Fruit fly (Drosophila melanogaster) whole organism, prepupa: ENCODE data around the gene CG5326.

ENCODE experiments used
- Blimp-1 ChIP-seq: fragments of 200-800 bp; sonication (Bioruptor generic); optimal IDR thresholded peaks from 3 replicates; lab custom pipeline; 2017; ENCODE audit warnings: missing biosample characterization, missing genetic modification characterization, mild to moderate bottlenecking, moderate library complexity, missing genetic modification reagents
- CG10631 ChIP-seq: fragments of 200-800 bp; sonication (Bioruptor generic); optimal IDR thresholded peaks from 2 replicates; lab custom pipeline; 2016; ENCODE audit warnings: missing biosample characterization, missing genetic modification characterization
- CG10669 ChIP-seq: fragments of 200-800 bp; sonication (Bioruptor generic); optimal IDR thresholded peaks from 3 replicates; lab custom pipeline; 2018; ENCODE audit warnings: missing biosample characterization, mild to moderate bottlenecking, missing genetic modification characterization, moderate library complexity
- CG11294 ChIP-seq: fragments of 200-800 bp; sonication (Bioruptor generic); IDR thresholded peaks from 2 replicates; pipeline ENCODE4 v1.3.6; 2022; ENCODE audit warnings: missing biosample characterization, missing genetic modification characterization
- CG1621 ChIP-seq: fragments of 200-800 bp; sonication (Bioruptor generic); optimal IDR thresholded peaks from 3 replicates; lab custom pipeline; 2018; ENCODE audit warnings: missing biosample characterization, mild to moderate bottlenecking, missing genetic modification characterization
- CG3032 ChIP-seq: fragments of 200-800 bp; optimal IDR thresholded peaks from 2 replicates; lab custom pipeline; 2019; ENCODE audit warnings: missing biosample characterization, mild to moderate bottlenecking, missing genetic modification characterization, moderate library complexity
- CG31627 ChIP-seq: fragments of 200-800 bp; sonication (Bioruptor generic); optimal IDR thresholded peaks from 3 replicates; lab custom pipeline; 2016; ENCODE audit warnings: missing biosample characterization, missing genetic modification characterization
- CG32006 ChIP-seq: fragments of 200-800 bp; sonication (Bioruptor generic); optimal IDR thresholded peaks from 3 replicates; lab custom pipeline; 2017; ENCODE audit warnings: missing biosample characterization, mild to moderate bottlenecking, missing genetic modification characterization
- CG34406 ChIP-seq: fragments of 200-800 bp; sonication (Bioruptor generic); optimal IDR thresholded peaks from 3 replicates; lab custom pipeline; 2016; ENCODE audit warnings: missing biosample characterization, missing genetic modification characterization
- CG3919 ChIP-seq: fragments of 200-800 bp; sonication (Bioruptor generic); optimal IDR thresholded peaks from 3 replicates; lab custom pipeline; 2016; ENCODE audit warnings: missing biosample characterization, missing genetic modification characterization
- CG4318 ChIP-seq: fragments of 200-800 bp; sonication (Bioruptor generic); optimal IDR thresholded peaks from 3 replicates; lab custom pipeline; 2017; ENCODE audit warnings: missing biosample characterization, mild to moderate bottlenecking, missing genetic modification characterization
- CG6792 ChIP-seq: fragments of 200-800 bp; sonication (Bioruptor generic); optimal IDR thresholded peaks from 3 replicates; lab custom pipeline; 2016; ENCODE audit warnings: missing biosample characterization, missing genetic modification characterization
- CG6854 ChIP-seq: fragments of 200-800 bp; sonication (Bioruptor generic); optimal IDR thresholded peaks from 2 replicates; lab custom pipeline; 2017; ENCODE audit warnings: missing biosample characterization, mild to moderate bottlenecking, missing genetic modification characterization
- CG7368 ChIP-seq: fragments of 200-800 bp; sonication (Bioruptor generic); optimal IDR thresholded peaks from 3 replicates; lab custom pipeline; 2016; ENCODE audit warnings: missing biosample characterization, missing genetic modification characterization
- CG8632 ChIP-seq: fragments of 200-800 bp; sonication (Bioruptor generic); optimal IDR thresholded peaks from 3 replicates; lab custom pipeline; 2016; ENCODE audit warnings: missing biosample characterization, missing genetic modification characterization
- Eip75B ChIP-seq: fragments of 200-800 bp; sonication (Bioruptor generic); optimal IDR thresholded peaks from 3 replicates; lab custom pipeline; 2016; ENCODE audit warnings: missing biosample characterization, missing genetic modification characterization
- Eip78C ChIP-seq: fragments of 200-800 bp; sonication (Bioruptor generic); peaks from one replicate; lab custom pipeline; 2016; ENCODE audit warnings: missing biosample characterization, missing genetic modification characterization
- Ets21C ChIP-seq: fragments of 200-800 bp; sonication (Bioruptor generic); optimal IDR thresholded peaks from 3 replicates; lab custom pipeline; 2016; ENCODE audit warnings: missing biosample characterization, missing genetic modification characterization
- Gug ChIP-seq: fragments of 200-800 bp; sonication (Bioruptor generic); IDR thresholded peaks from 2 replicates; pipeline ENCODE4 v1.3.6; 2022; ENCODE audit warnings: missing biosample characterization, missing genetic modification characterization
- Hr38 ChIP-seq: sonication (Bioruptor generic); optimal IDR thresholded peaks from 2 replicates; lab custom pipeline; 2016; ENCODE audit warnings: missing biosample characterization, missing genetic modification characterization
- Hr39 ChIP-seq: fragments of 200-800 bp; sonication (Bioruptor generic); optimal IDR thresholded peaks from 2 replicates; lab custom pipeline; 2016; ENCODE audit warnings: missing biosample characterization, missing genetic modification characterization
- Hr4 ChIP-seq: fragments of 200-800 bp; sonication (Bioruptor generic); optimal IDR thresholded peaks from 3 replicates; lab custom pipeline; 2016; ENCODE audit warnings: missing biosample characterization, missing genetic modification characterization
- Lpt ChIP-seq: fragments of 200-800 bp; sonication (Bioruptor generic); optimal IDR thresholded peaks from 3 replicates; lab custom pipeline; 2016; ENCODE audit warnings: missing biosample characterization, missing genetic modification characterization
- Met ChIP-seq: fragments of 200-800 bp; sonication (Bioruptor generic); optimal IDR thresholded peaks from 3 replicates; lab custom pipeline; 2016; ENCODE audit warnings: missing biosample characterization, missing genetic modification characterization
- OdsH ChIP-seq: fragments of 200-800 bp; sonication (Bioruptor generic); optimal IDR thresholded peaks from 3 replicates; lab custom pipeline; 2016; ENCODE audit warnings: missing biosample characterization, missing genetic modification characterization
- Smox ChIP-seq: fragments of 200-800 bp; sonication (Bioruptor generic); optimal IDR thresholded peaks from 3 replicates; lab custom pipeline; 2016; ENCODE audit warnings: missing biosample characterization, missing genetic modification characterization
- Sox102F ChIP-seq: fragments of 200-800 bp; sonication (Bioruptor generic); optimal IDR thresholded peaks from 2 replicates; lab custom pipeline; 2016; ENCODE audit warnings: missing biosample characterization, mild to moderate bottlenecking, missing genetic modification characterization
- Sox15 ChIP-seq: fragments of 200-800 bp; sonication (Bioruptor generic); optimal IDR thresholded peaks from 3 replicates; lab custom pipeline; 2016; ENCODE audit warnings: missing biosample characterization, missing genetic modification characterization
- acj6 ChIP-seq: fragments of 200-800 bp; sonication (Bioruptor generic); optimal IDR thresholded peaks from 3 replicates; lab custom pipeline; 2016; ENCODE audit warnings: missing biosample characterization, missing genetic modification characterization
- dac ChIP-seq: fragments of 200-800 bp; sonication (Bioruptor generic); optimal IDR thresholded peaks from 2 replicates; lab custom pipeline; 2017; ENCODE audit warnings: missing biosample characterization, mild to moderate bottlenecking, missing genetic modification characterization
- dsx ChIP-seq: fragments of 200-800 bp; optimal IDR thresholded peaks from 3 replicates; lab custom pipeline; 2019; ENCODE audit warnings: missing biosample characterization, mild to moderate bottlenecking, missing genetic modification characterization, moderate library complexity; ENCODE audit not compliant: poor library complexity, severe bottlenecking
- esn ChIP-seq: fragments of 200-800 bp; sonication (Bioruptor generic); optimal IDR thresholded peaks from 2 replicates; lab custom pipeline; 2016; ENCODE audit warnings: missing biosample characterization, mild to moderate bottlenecking, missing genetic modification characterization, moderate library complexity
- fd59A ChIP-seq: fragments of 200-800 bp; sonication (Bioruptor generic); optimal IDR thresholded peaks from 2 replicates; lab custom pipeline; 2017; ENCODE audit warnings: missing biosample characterization, mild to moderate bottlenecking, missing genetic modification characterization, missing genetic modification reagents
- fd85E ChIP-seq: fragments of 200-800 bp; sonication (Bioruptor generic); optimal IDR thresholded peaks from 3 replicates; lab custom pipeline; 2016; ENCODE audit warnings: missing biosample characterization, missing genetic modification characterization
- fkh ChIP-seq: fragments of 200-800 bp; sonication (Bioruptor generic); optimal IDR thresholded peaks from 3 replicates; lab custom pipeline; 2017; ENCODE audit warnings: missing biosample characterization, mild to moderate bottlenecking, missing genetic modification characterization, moderate library complexity
- lz ChIP-seq: fragments of 200-800 bp; sonication (Bioruptor generic); optimal IDR thresholded peaks from 3 replicates; lab custom pipeline; 2016; ENCODE audit warnings: missing biosample characterization, missing genetic modification characterization
- net ChIP-seq: fragments of 200-800 bp; sonication (Bioruptor generic); optimal IDR thresholded peaks from 3 replicates; lab custom pipeline; 2016; ENCODE audit warnings: missing biosample characterization, missing genetic modification characterization
- pdm3 ChIP-seq: fragments of 200-800 bp; sonication (Bioruptor generic); optimal IDR thresholded peaks from 3 replicates; lab custom pipeline; 2016; ENCODE audit warnings: missing biosample characterization, missing genetic modification characterization
- ss ChIP-seq, 2 experiments: fragments of 200-800 bp; sonication (Bioruptor generic); optimal IDR thresholded peaks; 2 replicates in 1 of 2; 3 replicates in 1 of 2; lab custom pipeline; 2017 to 2018; ENCODE audit warnings: mild to moderate bottlenecking in 2 of 2, missing biosample characterization in 2 of 2, missing genetic modification characterization in 2 of 2, moderate library complexity in 1 of 2
- svp ChIP-seq: fragments of 200-800 bp; sonication (Bioruptor generic); peaks from one replicate; lab custom pipeline; 2016; ENCODE audit warnings: missing biosample characterization, missing genetic modification characterization
- topi ChIP-seq: fragments of 200-800 bp; sonication (Bioruptor generic); optimal IDR thresholded peaks from 3 replicates; lab custom pipeline; 2016; ENCODE audit warnings: missing biosample characterization, missing genetic modification characterization

Gene CG5326

dm6 chr3R:22525073-22525413, 14.7 kb downstream of the CG5326 start:
- no peak for TF ChIP-seq Gug (GFP tag; lab: Robert Waterston, UW)
- TF ChIP-seq svp: peak; percentile 62

DNA sequence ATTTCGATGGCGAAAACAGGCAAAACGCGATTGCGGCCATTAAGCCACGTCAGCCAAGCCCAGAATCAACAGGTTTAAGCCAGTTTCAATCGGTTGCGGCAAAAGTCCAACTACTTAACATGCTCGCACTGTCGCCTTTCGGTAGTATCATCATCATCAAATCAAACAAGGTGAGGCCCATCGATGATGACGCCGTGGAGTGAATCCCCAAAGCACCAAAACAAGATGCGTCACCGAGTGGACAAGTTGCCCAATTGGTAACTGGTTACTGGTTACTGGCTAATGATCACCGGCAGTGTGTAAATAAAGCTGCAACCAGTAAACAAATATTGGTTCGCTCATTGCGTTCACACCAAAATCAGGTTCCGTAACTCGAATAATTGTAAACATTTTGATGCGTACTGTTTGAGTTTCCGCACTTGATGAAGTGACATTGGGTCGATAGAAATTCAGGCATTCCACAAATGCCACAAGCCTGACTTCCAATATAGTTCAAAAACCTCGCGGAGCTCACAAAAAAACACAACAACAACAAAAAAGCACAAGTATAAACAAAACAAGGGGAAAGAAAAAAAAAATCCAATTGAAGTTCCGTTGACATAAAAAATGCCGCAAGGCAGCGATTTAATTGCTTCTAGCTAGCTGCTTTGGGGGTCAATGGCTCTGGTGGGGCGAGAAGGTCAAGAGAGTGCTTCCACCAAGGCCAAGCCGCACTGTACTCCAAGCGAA, 15.2 kb downstream of the CG5326 start:
- TF ChIP-seq fkh (GFP tag; lab: Kevin White, UChicago): peak; percentile 89
- TF ChIP-seq CG8632 (GFP tag; lab: Kevin White, UChicago): peak; percentile 23
- TF ChIP-seq CG6854 (GFP tag; lab: Kevin White, UChicago): peak; percentile 38
- no peak for TF ChIP-seq acj6 (GFP tag; lab: Kevin White, UChicago)
- no peak for TF ChIP-seq Hr38
- no peak for TF ChIP-seq CG10631 (GFP tag; lab: Kevin White, UChicago)
- TF ChIP-seq Sox102F (GFP tag; lab: Kevin White, UChicago): peak; percentile 12
- TF ChIP-seq Smox (GFP tag; lab: Kevin White, UChicago): peak; percentile 28
- no peak for TF ChIP-seq dac (GFP tag; lab: Kevin White, UChicago)
- peak; percentile 23 for TF ChIP-seq CG7368
- no peak for TF ChIP-seq dsx (GFP tag; lab: Kevin White, UChicago)
- peak; percentile 7 for TF ChIP-seq topi (GFP tag; lab: Kevin White, UChicago)
- peak; percentile 15 for TF ChIP-seq OdsH (GFP tag; lab: Kevin White, UChicago)
- TF ChIP-seq CG3919: peak; percentile 13
- no peak for TF ChIP-seq CG10669 (GFP tag; lab: Kevin White, UChicago)
- peak; percentile 10 for TF ChIP-seq CG34406 (GFP tag; lab: Kevin White, UChicago)
- no peak for TF ChIP-seq Hr4 (GFP tag; lab: Kevin White, UChicago)
- TF ChIP-seq Eip75B: peak; percentile 1
- peak; percentile 29 for TF ChIP-seq CG31627 (GFP tag; lab: Kevin White, UChicago)
- peak; percentile 82 for TF ChIP-seq Eip78C
- peak; percentile 27 for TF ChIP-seq Blimp-1 (GFP tag; lab: Kevin White, UChicago)
- TF ChIP-seq svp: peak; percentile 86
- peak; percentile 14 for TF ChIP-seq net
- TF ChIP-seq fd59A (GFP tag; lab: Kevin White, UChicago): no peak
- TF ChIP-seq fd85E (GFP tag; lab: Kevin White, UChicago): peak; percentile 14
- peak in 1 of 2 experiments; percentile 18 for TF ChIP-seq ss (GFP tag; optimal IDR thresholded peaks at IDR 0.05; lab: Kevin White, UChicago)
- no peak for TF ChIP-seq CG1621 (tag; lab: Kevin White, UChicago)
- peak; percentile 27 for TF ChIP-seq Met (GFP tag; lab: Kevin White, UChicago)
- peak; percentile 19 for TF ChIP-seq lz (GFP tag; lab: Kevin White, UChicago)
- TF ChIP-seq Lpt (GFP tag; lab: Kevin White, UChicago): no peak
- no peak for TF ChIP-seq CG4318 (GFP tag; lab: Kevin White, UChicago)
- TF ChIP-seq CG3032 (tag; lab: Kevin White, UChicago): no peak
- peak; percentile 4 for TF ChIP-seq CG6792 (GFP tag; lab: Kevin White, UChicago)
- TF ChIP-seq Ets21C (GFP tag; lab: Kevin White, UChicago): peak; percentile 18
- peak; percentile 6 for TF ChIP-seq CG32006 (GFP tag; lab: Kevin White, UChicago)
- TF ChIP-seq esn (GFP tag; lab: Kevin White, UChicago): peak; percentile 49
- peak; percentile 4 for TF ChIP-seq Sox15 (GFP tag; lab: Kevin White, UChicago)
- no peak for TF ChIP-seq CG11294 (GFP tag; lab: Robert Waterston, UW)
- TF ChIP-seq Hr39 (GFP tag; lab: Kevin White, UChicago): peak; percentile 30
- TF ChIP-seq pdm3 (GFP tag; lab: Kevin White, UChicago): peak; percentile 27
